Fruit fly (Drosophila melanogaster): Measurements from ENCODE around the gene gny.

The gny gene

dm6 chr2L:10334854-10335277, 45.0 kb upstream of the gny start:
- TF ChIP-seq CG15601 (tag; optimal IDR thresholded peaks at IDR 0.05) (peak; percentile 77), rib (GFP tag; IDR thresholded peaks at IDR 0.05) (peak; percentile 79; the same call in 1 of the 2 replicates), CG2120 (GFP tag; optimal IDR thresholded peaks at IDR 0.05) (peak; percentile 69), sisA (GFP tag; IDR thresholded peaks at IDR 0.05) (no peak), tin (GFP tag; optimal IDR thresholded peaks at IDR 0.05) (peak; percentile 38), al (GFP tag; IDR thresholded peaks at IDR 0.05) (no peak), hkb (optimal IDR thresholded peaks at IDR 0.05) (no peak), hkb (GFP tag; IDR thresholded peaks at IDR 0.05) (peak; percentile 69), CG9609 (GFP tag; optimal IDR thresholded peaks at IDR 0.05) (peak; percentile 26), E2f2 (GFP tag; IDR thresholded peaks at IDR 0.05) (peak; percentile 30; the same call in 1 of the 2 replicates), CG11093 (GFP tag; IDR thresholded peaks at IDR 0.05) (no peak), CG42726 (GFP tag; IDR thresholded peaks at IDR 0.05; ENCODE audit: partially characterized antibody) (peak; percentile 28; the same call in 1 of the 2 replicates), inv (GFP tag; IDR thresholded peaks at IDR 0.05; ENCODE audit: partially characterized antibody) (no peak), dan (GFP tag; IDR thresholded peaks at IDR 0.05) (no peak), lab (GFP tag; optimal IDR thresholded peaks at IDR 0.05) (peak; percentile 93), CG4617 (GFP tag; optimal IDR thresholded peaks at IDR 0.05; ENCODE audit: borderline replicate concordance) (peak; percentile 31), Asciz (GFP tag; optimal IDR thresholded peaks at IDR 0.05) (peak; percentile 69), salm (tag; optimal IDR thresholded peaks at IDR 0.05) (peak; percentile 73), Hr3 (GFP tag; optimal IDR thresholded peaks at IDR 0.05) (peak; percentile 6), CG10654 (GFP tag; optimal IDR thresholded peaks at IDR 0.05) (peak; percentile 14), CG6765 (GFP tag; optimal IDR thresholded peaks at IDR 0.05) (peak; percentile 77), onecut (GFP tag; IDR thresholded peaks at IDR 0.05) (peak; percentile 74), unc-4 (GFP tag; IDR thresholded peaks at IDR 0.05; ENCODE audit: partially characterized antibody) (peak; percentile 67), CG17829 (tag; optimal IDR thresholded peaks at IDR 0.05) (peak; percentile 63), wor (GFP tag; IDR thresholded peaks at IDR 0.05) (no peak), CG1529 (GFP tag; optimal IDR thresholded peaks at IDR 0.05) (peak; percentile 62), CG4424 (GFP tag; optimal IDR thresholded peaks at IDR 0.05) (peak; percentile 36), CG10979 (tag; optimal IDR thresholded peaks at IDR 0.05) (peak; percentile 44), CG10462 (GFP tag; optimal IDR thresholded peaks at IDR 0.05) (no peak), dati (GFP tag; IDR thresholded peaks at IDR 0.05) (no peak), CG2712 (tag; optimal IDR thresholded peaks at IDR 0.05) (peak; percentile 56), unpg (GFP tag; optimal IDR thresholded peaks at IDR 0.05) (peak; percentile 57), CG7745 (tag; optimal IDR thresholded peaks at IDR 0.05) (peak; percentile 66), caup (GFP tag; optimal IDR thresholded peaks at IDR 0.05; ENCODE audit: severe bottlenecking) (peak; percentile 77), jumu (GFP tag; optimal IDR thresholded peaks at IDR 0.05) (peak; percentile 54), CG10431 (GFP tag; optimal IDR thresholded peaks at IDR 0.05) (peak; percentile 74), CG9797 (GFP tag; optimal IDR thresholded peaks at IDR 0.05) (peak; percentile 35), CG11247 (GFP tag; IDR thresholded peaks at IDR 0.05) (no peak), Dll (GFP tag; IDR thresholded peaks at IDR 0.05; ENCODE audit: partially characterized antibody) (peak; percentile 63), CG14710 (tag; optimal IDR thresholded peaks at IDR 0.05) (peak; percentile 56), CG2129 (GFP tag; IDR thresholded peaks at IDR 0.05; ENCODE audit: partially characterized antibody) (no peak), CG13123 (GFP tag; optimal IDR thresholded peaks at IDR 0.05) (peak; percentile 30), CG16813 (GFP tag; IDR thresholded peaks at IDR 0.05; ENCODE audit: partially characterized antibody) (0 out of 3 replicates have a peak, but pooled peaks have one; percentile 40), Blimp-1 (GFP tag; optimal IDR thresholded peaks at IDR 0.05) (no peak), Sry-δ (GFP tag; optimal IDR thresholded peaks at IDR 0.05) (peak; percentile 54), CG11696 (GFP tag; IDR thresholded peaks at IDR 0.05) (peak; percentile 97), lbe (GFP tag; optimal IDR thresholded peaks at IDR 0.05) (peak; percentile 72), CG6689 (GFP tag; IDR thresholded peaks at IDR 0.05) (peak; percentile 32; the same call in 1 of the 2 replicates), CG1603 (tag; optimal IDR thresholded peaks at IDR 0.05) (peak; percentile 81), CG8359 (GFP tag; optimal IDR thresholded peaks at IDR 0.05; ENCODE audit: borderline replicate concordance) (no peak)
